Worm (Caenorhabditis elegans) whole organism, L4/young adult: Measurements from ENCODE around the gene T10F2.5.

Experiments used
- W03F9.2 ChIP-seq: fragments of 150-350 bp; optimal IDR thresholded peaks from 2 replicates; lab custom pipeline; 2014; ENCODE audit warnings: missing biosample characterization, missing genetic modification characterization
- him-1 ChIP-seq: sonication (generic microtip); optimal IDR thresholded peaks from 2 replicates; lab custom pipeline; 2016; ENCODE audit warnings: missing genotype, missing genetic modification reagents, missing genetic modification characterization, missing compliant biosample characterization

DNA sequence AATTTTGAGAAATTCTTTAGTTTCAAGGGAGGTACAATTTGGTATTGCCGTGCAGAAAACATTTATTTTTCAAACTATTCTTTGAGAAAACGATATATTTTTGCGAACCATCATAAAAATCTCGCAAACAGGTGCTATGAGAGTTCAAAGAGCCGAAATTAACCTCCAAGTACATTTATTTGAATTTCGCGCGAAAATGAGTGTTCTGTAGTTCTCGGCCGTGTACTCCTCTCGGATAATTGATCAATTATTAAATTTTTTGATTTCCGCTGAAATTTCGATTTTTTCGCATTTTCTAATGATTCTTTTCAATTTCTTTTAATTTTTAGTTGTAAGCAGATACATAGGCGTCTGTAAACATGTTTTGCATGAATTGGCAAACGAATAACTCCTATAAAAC, 30.8 kb upstream of the T10F2.5 start:
- no peak for TF ChIP-seq W03F9.2 (tag; lab: Kevin White, UChicago)
- TF ChIP-seq him-1 (tag; lab: Kevin White, UChicago), result no peak
